Fruit fly (Drosophila melanogaster): ENCODE data around the gene CG5080.

CG5080 gene

dm6 chr2L:1114230-1114629 is 49.5 kb downstream of the CG5080 start:
- TF ChIP-seq noc (tag; optimal IDR thresholded peaks at IDR 0.05) = peak; percentile 69

DNA sequence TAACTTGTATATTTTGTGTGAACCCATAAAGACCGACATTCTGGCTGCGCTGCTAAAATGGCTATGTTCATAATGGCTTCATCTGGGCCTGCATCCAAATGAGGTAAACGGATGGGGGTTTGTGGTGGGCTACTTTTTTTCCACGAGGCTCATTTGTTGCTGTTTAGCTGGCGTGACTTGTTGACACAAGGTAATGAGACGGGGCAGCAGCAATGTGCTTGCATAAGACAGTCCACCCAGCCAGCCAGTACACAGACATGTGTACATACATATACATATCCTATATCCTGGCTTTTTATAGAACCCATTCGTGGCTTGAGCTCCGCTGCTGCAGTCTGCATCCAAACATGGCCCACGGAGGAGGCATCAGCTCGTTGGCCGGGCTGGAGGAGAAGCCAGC is 51.0 kb downstream of the CG5080 start, which contains the start of gene CG14340:
CG14340 (plus strand) TSS at position 301 of the 400 bp plus-strand sequence.
- TF ChIP-seq noc (tag; optimal IDR thresholded peaks at IDR 0.05) = no peak

Measured in whole organism, larva.